Worm (Caenorhabditis elegans): Measurements from ENCODE around the gene B0454.8.

- TF ChIP-seq ceh-28 (tag; optimal IDR thresholded peaks at IDR 0.05) (no peak), ceh-44 (GFP tag; IDR thresholded peaks at IDR 0.05) (no peak), lin-13 (GFP tag; optimal IDR thresholded peaks at IDR 0.05) (no peak), nhr-77 (tag; optimal IDR thresholded peaks at IDR 0.05) (no peak), php-3 (GFP tag; IDR thresholded peaks at IDR 0.05) (no peak), lsy-2 (tag; optimal IDR thresholded peaks at IDR 0.05) (no peak), snpc-1.2 (GFP tag; IDR thresholded peaks at IDR 0.05) (no peak), lim-7 (GFP tag; IDR thresholded peaks at IDR 0.05) (no peak), jun-1 (tag; optimal IDR thresholded peaks at IDR 0.05) (no peak), mdt-29 (GFP tag; IDR thresholded peaks at IDR 0.05) (no peak)
Measured at ce11 chrII:3036344-3036743, 6.9 kb downstream of the B0454.8 start.

Measured in whole organism, L4 larva.